Worm (Caenorhabditis elegans) whole organism, early embryonic: ENCODE results near the gene T04C10.3.

ENCODE experiments used
- B0310.2 ChIP-seq: sonication (generic microtip); optimal IDR thresholded peaks from 2 replicates; lab custom pipeline; 2016; ENCODE audit warnings: mild to moderate bottlenecking, missing genetic modification characterization, missing compliant biosample characterization
- ama-1 ChIP-seq: fragments of 150-350 bp; optimal IDR thresholded peaks from 2 replicates; lab custom pipeline; 2014
- ceh-13 ChIP-seq: fragments of 200-800 bp; sonication (Bioruptor generic); optimal IDR thresholded peaks from 2 replicates; lab custom pipeline; 2018; ENCODE audit warnings: mild to moderate bottlenecking, missing genetic modification characterization, missing compliant biosample characterization
- ceh-36 ChIP-seq: sonication (generic microtip); optimal IDR thresholded peaks from 2 replicates; lab custom pipeline; 2016; ENCODE audit warnings: missing genetic modification characterization, inconsistent platforms, missing compliant biosample characterization
- ets-7 ChIP-seq: sonication (generic microtip); optimal IDR thresholded peaks from 2 replicates; lab custom pipeline; 2016; ENCODE audit warnings: missing genotype, missing genetic modification characterization, missing compliant biosample characterization
- flt-1 ChIP-seq: fragments of 200-800 bp; sonication (Bioruptor generic); IDR thresholded peaks from 2 replicates; pipeline ENCODE4 v1.3.6; 2022; ENCODE audit warnings: missing genetic modification characterization, missing compliant biosample characterization
- hmg-4 ChIP-seq: fragments of 200-800 bp; sonication (Bioruptor generic); optimal IDR thresholded peaks from 2 replicates; lab custom pipeline; 2018; ENCODE audit warnings: mild to moderate bottlenecking, missing genetic modification characterization, missing compliant biosample characterization
- hnd-1 ChIP-seq: sonication (generic microtip); optimal IDR thresholded peaks from 2 replicates; lab custom pipeline; 2016; ENCODE audit warnings: missing genetic modification characterization, missing compliant biosample characterization
- pes-1 ChIP-seq: fragments of 200-800 bp; sonication (Bioruptor generic); IDR thresholded peaks from 2 replicates; pipeline ENCODE4 v1.3.6; 2022; ENCODE audit warnings: missing genetic modification reagents, missing genetic modification characterization, missing compliant biosample characterization
- scrt-1 ChIP-seq: fragments of 200-800 bp; sonication (Bioruptor generic); IDR thresholded peaks from 2 replicates; pipeline ENCODE4 v1.3.6; 2022; ENCODE audit warnings: missing genetic modification characterization, missing compliant biosample characterization
- sea-1 ChIP-seq: fragments of 200-800 bp; sonication (Bioruptor generic); conservative IDR thresholded peaks from 2 replicates; pipeline ENCODE4 v1.3.6; 2022; ENCODE audit warnings: missing genetic modification characterization, missing compliant biosample characterization
- tbx-37 ChIP-seq: fragments of 200-800 bp; sonication (Bioruptor generic); conservative IDR thresholded peaks from 2 replicates; pipeline ENCODE4 v1.3.6; 2022; ENCODE audit warnings: missing genetic modification reagents, missing genetic modification characterization, missing compliant biosample characterization

DNA sequence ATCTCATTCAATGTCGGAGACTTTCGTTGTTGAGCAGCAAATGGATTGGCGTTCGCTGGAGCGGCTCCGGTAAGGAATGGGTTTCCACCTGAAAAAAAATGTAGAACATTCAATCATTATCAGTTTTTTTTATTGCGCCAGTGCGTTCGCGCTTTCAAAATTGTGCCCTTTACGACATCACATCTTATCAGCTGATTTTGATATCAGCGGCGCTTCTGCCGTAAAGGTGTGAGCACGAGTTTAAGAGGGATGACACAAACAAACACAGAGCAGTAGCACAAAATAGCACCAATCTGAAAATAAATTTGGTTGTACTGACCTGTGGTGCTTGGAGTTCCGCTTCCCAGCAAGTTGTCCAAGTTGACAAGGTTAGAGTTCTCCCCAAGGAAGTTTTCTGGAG is 4.6 kb downstream of the T04C10.3 start:
- TF ChIP-seq flt-1 (GFP tag; lab: Robert Waterston, UW) (no peak), pes-1 (GFP tag; lab: Robert Waterston, UW) (no peak), hmg-4 (GFP tag; lab: Kevin White, UChicago) (no peak), ceh-13 (GFP tag; lab: Kevin White, UChicago) (no peak), ama-1 (lab: Kevin White, UChicago) (no peak), sea-1 (no peak), B0310.2 (tag; lab: Kevin White, UChicago) (no peak), scrt-1 (GFP tag; lab: Robert Waterston, UW) (no peak), ceh-36 (tag; lab: Kevin White, UChicago) (no peak), tbx-37 (no peak), ets-7 (tag; lab: Kevin White, UChicago) (no peak), hnd-1 (tag; lab: Kevin White, UChicago) (no peak)
